Worm (Caenorhabditis elegans): ENCODE measurements around the gene picd-1.

picd-1 gene

ce11 chrV:156044-156869, 51.6 kb downstream of the picd-1 start, which contains the start of gene ttb-1:
ttb-1 (plus strand) TSS chrV:156819.
- TF ChIP-seq him-1 (tag; optimal IDR thresholded peaks at IDR 0.05) (no peak), dao-5 (tag; optimal IDR thresholded peaks at IDR 0.05) (no peak), W03F9.2 (tag; optimal IDR thresholded peaks at IDR 0.05) (no peak)

- TF ChIP-seq dao-5 (tag; optimal IDR thresholded peaks at IDR 0.05) (no peak), W03F9.2 (tag; optimal IDR thresholded peaks at IDR 0.05) (no peak), him-1 (tag; optimal IDR thresholded peaks at IDR 0.05) (no peak)
Measured at ce11 chrV:166687-167086, 62.1 kb downstream of the picd-1 start, which contains the start of gene Y108G3AL.2. Y108G3AL.2 (plus strand) TSS chrV:166987.

Data from whole organism, L4/young adult.